Worm (Caenorhabditis elegans) whole organism, mixed stage, embryonic: ENCODE data around the gene Y37E11B.10.

ENCODE experiments used
- drap-1 ChIP-seq: fragments of 200-800 bp; sonication (Bioruptor generic); optimal IDR thresholded peaks from 3 replicates; lab custom pipeline; 2018; ENCODE audit warnings: mild to moderate bottlenecking, missing genetic modification characterization, missing compliant biosample characterization
- elt-3 ChIP-seq: fragments of 150-350 bp; optimal IDR thresholded peaks from 2 replicates; lab custom pipeline; 2014; ENCODE audit warnings: missing biosample characterization, missing genetic modification characterization
- mep-1 ChIP-seq: fragments of 150-350 bp; optimal IDR thresholded peaks from 2 replicates; lab custom pipeline; 2017; ENCODE audit warnings: missing biosample characterization, missing genetic modification reagents, missing genetic modification characterization, inconsistent platforms
- nhr-237 ChIP-seq: fragments of 150-350 bp; optimal IDR thresholded peaks from 2 replicates; lab custom pipeline; 2014; ENCODE audit warnings: missing biosample characterization, missing genetic modification characterization
- nhr-76 ChIP-seq: sonication (generic microtip); optimal IDR thresholded peaks from 2 replicates; lab custom pipeline; 2017; ENCODE audit warnings: missing biosample characterization, missing genetic modification characterization
- pha-4 ChIP-seq: fragments of 150-350 bp; optimal IDR thresholded peaks from 2 replicates; lab custom pipeline; 2018; ENCODE audit warnings: missing biosample characterization, missing genetic modification reagents, missing genetic modification characterization
- unc-62 ChIP-seq: fragments of 150-350 bp; optimal IDR thresholded peaks from 2 replicates; lab custom pipeline; 2014; ENCODE audit warnings: missing biosample characterization, missing genetic modification reagents, missing genetic modification characterization
- ztf-11 ChIP-seq: fragments of 150-350 bp; optimal IDR thresholded peaks from 2 replicates; lab custom pipeline; 2014; ENCODE audit warnings: missing biosample characterization, missing genetic modification characterization

DNA sequence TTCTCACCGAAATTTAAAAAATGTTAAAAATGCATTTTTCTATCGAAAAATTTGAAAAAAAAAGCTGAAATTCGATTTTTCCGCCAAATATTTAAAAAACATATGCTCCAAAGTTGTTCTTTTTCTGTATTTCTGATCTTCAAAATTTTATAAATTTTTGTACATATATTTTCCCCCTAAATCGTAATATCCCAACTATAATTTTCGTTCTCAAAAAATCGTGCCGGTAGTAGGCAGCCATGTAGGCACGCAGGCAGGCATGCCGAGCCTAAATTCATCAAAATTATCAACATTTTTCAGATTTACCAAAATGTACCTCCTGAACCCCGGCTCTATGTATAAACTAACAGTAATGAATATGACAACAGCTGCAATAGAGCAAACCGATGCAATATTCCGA is 41.4 kb downstream of the Y37E11B.10 start, which contains the start of gene sre-5:
- TF ChIP-seq ztf-11 (no peak), pha-4 (tag; lab: Kevin White, UChicago) (no peak), nhr-237 (tag; lab: Kevin White, UChicago) (no peak), drap-1 (GFP tag; lab: Kevin White, UChicago) (no peak), elt-3 (no peak), mep-1 (tag; lab: Kevin White, UChicago) (no peak), nhr-76 (tag; lab: Kevin White, UChicago) (no peak), unc-62 (GFP tag; lab: Kevin White, UChicago) (no peak)
